Worm (Caenorhabditis elegans) whole organism, L1 larva: Measurements from ENCODE around the gene F27D9.2.

Source experiments
- C16A3.4 ChIP-seq: fragments of 150-350 bp; optimal IDR thresholded peaks from 2 replicates; lab custom pipeline; 2014; ENCODE audit warnings: missing biosample characterization, missing genetic modification characterization
- C34B4.2 ChIP-seq: sonication (generic microtip); optimal IDR thresholded peaks from 2 replicates; lab custom pipeline; 2017; ENCODE audit warnings: mild to moderate bottlenecking, missing genetic modification characterization, missing compliant biosample characterization
- Y116A8C.19 ChIP-seq: sonication (generic microtip); optimal IDR thresholded peaks from 2 replicates; lab custom pipeline; 2016; ENCODE audit warnings: missing compliant biosample characterization, missing genetic modification characterization, borderline replicate concordance
- aha-1 ChIP-seq: fragments of 150-350 bp; optimal IDR thresholded peaks from 2 replicates; lab custom pipeline; 2014; ENCODE audit warnings: missing biosample characterization, missing genetic modification characterization
- aly-2 ChIP-seq: fragments of 150-350 bp; optimal IDR thresholded peaks from 2 replicates; lab custom pipeline; 2014; ENCODE audit warnings: missing biosample characterization, missing genetic modification characterization
- ama-1 ChIP-seq: fragments of 150-350 bp; optimal IDR thresholded peaks from 2 replicates; lab custom pipeline; 2014
- ceh-63 ChIP-seq: fragments of 200-800 bp; sonication (Bioruptor generic); optimal IDR thresholded peaks from 2 replicates; lab custom pipeline; 2018; ENCODE audit warnings: mild to moderate bottlenecking, missing genetic modification characterization, missing compliant biosample characterization
- ceh-82 ChIP-seq, 3 experiments: fragments of 150-350 bp in 1 of 3; sonication (generic microtip) in 2 of 3; optimal IDR thresholded peaks; 2 replicates each; lab custom pipeline; 2014 to 2017; ENCODE audit warnings: missing biosample characterization in 3 of 3, missing genetic modification characterization in 3 of 3
- dpl-1 ChIP-seq, 3 experiments: fragments of 150-350 bp in 2 of 3; sonication (generic microtip) in 1 of 3; optimal IDR thresholded peaks; 2 replicates each; lab custom pipeline; 2014 to 2017; ENCODE audit warnings: missing biosample characterization in 3 of 3, missing genetic modification characterization in 3 of 3, missing genetic modification reagents in 3 of 3
- efl-1 ChIP-seq, 4 experiments: fragments of 150-350 bp; optimal IDR thresholded peaks in 3 of 4; peaks in 1 of 4; 1 replicate in 1 of 4; 2 replicates in 3 of 4; lab custom pipeline; 2014; ENCODE audit warnings: missing biosample characterization in 2 of 4, missing genetic modification characterization in 2 of 4, missing genetic modification reagents in 2 of 4
- elt-2 ChIP-seq: sonication (generic microtip); optimal IDR thresholded peaks from 2 replicates; lab custom pipeline; 2016; ENCODE audit warnings: missing genetic modification characterization, mild to moderate bottlenecking, inconsistent platforms, missing compliant biosample characterization, missing genetic modification reagents
- elt-3 ChIP-seq, 6 experiments: fragments of 150-350 bp in 1 of 6; sonication (generic microtip); optimal IDR thresholded peaks; 2 replicates each; lab custom pipeline; 2017 to 2018; ENCODE audit warnings: missing biosample characterization in 6 of 6, missing genetic modification characterization in 6 of 6, inconsistent platforms in 1 of 6
- ets-5 ChIP-seq: fragments of 200-800 bp; sonication (Bioruptor generic); IDR thresholded peaks from 2 replicates; pipeline ENCODE4 v1.3.6; 2022; ENCODE audit warnings: missing genetic modification characterization, missing compliant biosample characterization
- fkh-4 ChIP-seq: sonication (generic microtip); optimal IDR thresholded peaks from 2 replicates; lab custom pipeline; 2016; ENCODE audit warnings: missing compliant biosample characterization, missing genetic modification characterization, borderline replicate concordance
- fkh-8 ChIP-seq: sonication (generic microtip); optimal IDR thresholded peaks from 2 replicates; lab custom pipeline; 2016; ENCODE audit warnings: mild to moderate bottlenecking, missing genetic modification characterization, missing compliant biosample characterization
- grh-1 ChIP-seq: fragments of 200-800 bp; sonication (Bioruptor generic); IDR thresholded peaks from 2 replicates; pipeline ENCODE4 v1.3.6; 2022; ENCODE audit warnings: missing genetic modification reagents, missing genetic modification characterization, missing compliant biosample characterization
- hlh-4 ChIP-seq: sonication (generic microtip); optimal IDR thresholded peaks from 2 replicates; lab custom pipeline; 2016; ENCODE audit warnings: mild to moderate bottlenecking, missing genetic modification characterization, missing compliant biosample characterization
- isw-1 ChIP-seq: fragments of 200-800 bp; sonication (Bioruptor generic); IDR thresholded peaks from 2 replicates; pipeline ENCODE4 v1.3.6; 2022; ENCODE audit warnings: missing genetic modification characterization, missing compliant biosample characterization
- lin-13 ChIP-seq: fragments of 150-350 bp; optimal IDR thresholded peaks from 2 replicates; lab custom pipeline; 2014; ENCODE audit warnings: missing biosample characterization, missing genetic modification reagents, missing genetic modification characterization
- lin-14 ChIP-seq: fragments of 200-800 bp; sonication (Bioruptor generic); optimal IDR thresholded peaks from 2 replicates; lab custom pipeline; 2018; ENCODE audit warnings: mild to moderate bottlenecking, missing genetic modification characterization, moderate library complexity, missing compliant biosample characterization
- lin-15B ChIP-seq: fragments of 150-350 bp; sonication (generic microtip); optimal IDR thresholded peaks from 3 replicates; lab custom pipeline; 2014; ENCODE audit warnings: missing biosample characterization, missing genetic modification characterization
- lin-35 ChIP-seq, 2 experiments: fragments of 150-350 bp; optimal IDR thresholded peaks; 2 replicates each; lab custom pipeline; 2014; ENCODE audit warnings: missing biosample characterization in 2 of 2, missing genetic modification characterization in 2 of 2, missing genetic modification reagents in 2 of 2
- lir-3 ChIP-seq: sonication (generic microtip); optimal IDR thresholded peaks from 2 replicates; lab custom pipeline; 2016; ENCODE audit warnings: mild to moderate bottlenecking, missing genetic modification characterization, moderate library complexity, missing compliant biosample characterization; ENCODE audit not compliant: poor library complexity
- lsy-2 ChIP-seq, 2 experiments: fragments of 150-350 bp; optimal IDR thresholded peaks; 2 replicates each; lab custom pipeline; 2014; ENCODE audit warnings: missing biosample characterization in 2 of 2, missing genetic modification characterization in 2 of 2
- mdl-1 ChIP-seq, 2 experiments: fragments of 150-350 bp; optimal IDR thresholded peaks; 2 replicates each; lab custom pipeline; 2014 to 2017; ENCODE audit warnings: missing biosample characterization in 2 of 2, missing genetic modification characterization in 2 of 2, inconsistent platforms in 1 of 2
- mep-1 ChIP-seq: fragments of 150-350 bp; optimal IDR thresholded peaks from 2 replicates; lab custom pipeline; 2014; ENCODE audit warnings: missing biosample characterization, missing genetic modification characterization
- nhr-11 ChIP-seq: fragments of 150-350 bp; optimal IDR thresholded peaks from 2 replicates; lab custom pipeline; 2014; ENCODE audit warnings: missing biosample characterization, missing genetic modification characterization
- nhr-12 ChIP-seq: sonication (generic microtip); optimal IDR thresholded peaks from 2 replicates; lab custom pipeline; 2017; ENCODE audit warnings: missing biosample characterization, missing genetic modification characterization
- nhr-19 ChIP-seq: fragments of 200-800 bp; sonication (Bioruptor generic); conservative IDR thresholded peaks from 2 replicates; pipeline ENCODE4 v1.3.6; 2022; ENCODE audit warnings: missing genetic modification characterization, missing compliant biosample characterization
- nhr-20 ChIP-seq: sonication (generic microtip); optimal IDR thresholded peaks from 2 replicates; lab custom pipeline; 2016; ENCODE audit warnings: mild to moderate bottlenecking, missing genetic modification characterization, missing compliant biosample characterization
- nhr-47 ChIP-seq: sonication (generic microtip); optimal IDR thresholded peaks from 2 replicates; lab custom pipeline; 2016; ENCODE audit warnings: mild to moderate bottlenecking, missing genetic modification characterization, moderate library complexity, missing compliant biosample characterization
- nhr-71 ChIP-seq: sonication (generic microtip); optimal IDR thresholded peaks from 2 replicates; lab custom pipeline; 2016; ENCODE audit warnings: mild to moderate bottlenecking, missing genetic modification characterization, moderate library complexity, missing compliant biosample characterization
- nhr-76 ChIP-seq: sonication (generic microtip); optimal IDR thresholded peaks from 2 replicates; lab custom pipeline; 2017; ENCODE audit warnings: missing biosample characterization, missing genetic modification characterization
- nhr-85 ChIP-seq: sonication (generic microtip); peaks from one replicate; lab custom pipeline; 2016; ENCODE audit warnings: missing genetic modification characterization, inconsistent platforms, missing compliant biosample characterization
- nhr-90 ChIP-seq: sonication (generic microtip); optimal IDR thresholded peaks from 2 replicates; lab custom pipeline; 2016; ENCODE audit warnings: mild to moderate bottlenecking, missing genetic modification characterization, missing compliant biosample characterization; ENCODE audit not compliant: poor library complexity
- pax-3 ChIP-seq: fragments of 200-800 bp; sonication (Bioruptor generic); optimal IDR thresholded peaks from 2 replicates; lab custom pipeline; 2018; ENCODE audit warnings: mild to moderate bottlenecking, missing genetic modification characterization, moderate library complexity, missing compliant biosample characterization
- pqm-1 ChIP-seq: sonication (generic microtip); optimal IDR thresholded peaks from 3 replicates; lab custom pipeline; 2017; ENCODE audit warnings: missing biosample characterization, missing genetic modification characterization
- rnt-1 ChIP-seq: sonication (generic microtip); optimal IDR thresholded peaks from 2 replicates; lab custom pipeline; 2016; ENCODE audit warnings: mild to moderate bottlenecking, missing genetic modification characterization, moderate library complexity, missing compliant biosample characterization
- snu-23 ChIP-seq: sonication (generic microtip); optimal IDR thresholded peaks from 2 replicates; lab custom pipeline; 2016; ENCODE audit warnings: missing genetic modification characterization, missing compliant biosample characterization
- sox-4 ChIP-seq: sonication (generic microtip); optimal IDR thresholded peaks from 2 replicates; lab custom pipeline; 2016; ENCODE audit warnings: missing genetic modification characterization, missing compliant biosample characterization
- swsn-7 ChIP-seq: sonication (generic microtip); optimal IDR thresholded peaks from 2 replicates; lab custom pipeline; 2016; ENCODE audit warnings: missing genetic modification characterization, missing compliant biosample characterization
- tbx-2 ChIP-seq: sonication (generic microtip); optimal IDR thresholded peaks from 2 replicates; lab custom pipeline; 2016; ENCODE audit warnings: missing genetic modification characterization, missing compliant biosample characterization
- unc-130 ChIP-seq: fragments of 150-350 bp; optimal IDR thresholded peaks from 2 replicates; lab custom pipeline; 2017; ENCODE audit warnings: missing biosample characterization, missing genetic modification characterization, inconsistent platforms
- unc-30 ChIP-seq: sonication (generic microtip); optimal IDR thresholded peaks from 2 replicates; lab custom pipeline; 2017; ENCODE audit warnings: missing biosample characterization, missing genetic modification characterization
- unc-62 ChIP-seq: fragments of 150-350 bp; optimal IDR thresholded peaks from 2 replicates; lab custom pipeline; 2014; ENCODE audit warnings: missing biosample characterization, missing genetic modification reagents, missing genetic modification characterization
- xbp-1 ChIP-seq: sonication (generic microtip); optimal IDR thresholded peaks from 2 replicates; lab custom pipeline; 2016; ENCODE audit warnings: missing genetic modification characterization, missing compliant biosample characterization
- ztf-4 ChIP-seq: fragments of 150-350 bp; optimal IDR thresholded peaks from 2 replicates; lab custom pipeline; 2014; ENCODE audit warnings: missing biosample characterization, missing genetic modification characterization

The F27D9.2 gene

ce11 chrX:7659591-7660433 lies 13.0 kb upstream of the F27D9.2 start:
- no peak for TF ChIP-seq sox-4
- peak; percentile 54 for TF ChIP-seq grh-1
- peak in 1 of 2 experiments; percentile 60 for TF ChIP-seq lin-35 (GFP tag; optimal IDR thresholded peaks at IDR 0.05; lab: Kevin White, UChicago)
- peak; percentile 25 for TF ChIP-seq ztf-4 (tag; lab: Kevin White, UChicago)
- TF ChIP-seq lsy-2 (tag; optimal IDR thresholded peaks at IDR 0.05; lab: Kevin White, UChicago): peak; percentile 6 to 22
- peak; percentile 36 for TF ChIP-seq nhr-90
- TF ChIP-seq efl-1 (optimal IDR thresholded peaks at IDR 0.05; lab: Kevin White, UChicago): no peak
- peak in 1 of 2 experiments; percentile 91 for TF ChIP-seq efl-1 (GFP tag; optimal IDR thresholded peaks at IDR 0.05 in 1 of 2; lab: Kevin White, UChicago)
- TF ChIP-seq swsn-7 (tag; lab: Kevin White, UChicago): peak; percentile 1
- TF ChIP-seq pqm-1 (tag; lab: Kevin White, UChicago): no peak
- TF ChIP-seq nhr-19 (GFP tag; lab: Robert Waterston, UW): peak; percentile 58
- no peak for TF ChIP-seq isw-1 (GFP tag; lab: Robert Waterston, UW)
- TF ChIP-seq ceh-63 (GFP tag; lab: Kevin White, UChicago): no peak
- TF ChIP-seq hlh-4 (tag; lab: Kevin White, UChicago): no peak
- TF ChIP-seq C16A3.4 (tag; lab: Kevin White, UChicago): peak; percentile 7
- TF ChIP-seq lin-14: peak; percentile 59
- no peak for TF ChIP-seq nhr-85
- TF ChIP-seq ets-5: no peak
- peak; percentile 29 for TF ChIP-seq unc-130
- peak; percentile 75 for TF ChIP-seq nhr-20 (tag; lab: Kevin White, UChicago)
- TF ChIP-seq mdl-1 (tag; optimal IDR thresholded peaks at IDR 0.05; lab: Kevin White, UChicago): peak in 1 of 2 experiments; percentile 53
- peak; percentile 38 for TF ChIP-seq tbx-2
- no peak for TF ChIP-seq nhr-12
- TF ChIP-seq xbp-1 (tag; lab: Kevin White, UChicago): no peak
- TF ChIP-seq nhr-71 (tag; lab: Kevin White, UChicago): peak; percentile 69
- TF ChIP-seq mep-1 (tag; lab: Kevin White, UChicago): peak; percentile 17
- peak in 2 of 6 experiments; percentile 24 to 30 for TF ChIP-seq elt-3 (tag; optimal IDR thresholded peaks at IDR 0.05; lab: Kevin White, UChicago)
- TF ChIP-seq snu-23: peak; percentile 74

- peak; percentile 33 for TF ChIP-seq elt-2 (tag; lab: Kevin White, UChicago)
- TF ChIP-seq unc-130: peak; percentile 34
- peak; percentile 10 for TF ChIP-seq lin-13 (GFP tag; lab: Kevin White, UChicago)
- peak in 1 of 3 experiments; percentile 47 for TF ChIP-seq ceh-82 (tag; optimal IDR thresholded peaks at IDR 0.05; lab: Kevin White, UChicago)
- TF ChIP-seq snu-23: peak; percentile 5
- TF ChIP-seq lin-14: peak; percentile 67
- peak; percentile 51 for TF ChIP-seq rnt-1 (tag; lab: Kevin White, UChicago)
- TF ChIP-seq aha-1 (tag; lab: Kevin White, UChicago): peak; percentile 85
- no peak for TF ChIP-seq Y116A8C.19 (tag; lab: Kevin White, UChicago)
- TF ChIP-seq unc-62 (GFP tag; lab: Kevin White, UChicago): no peak
- peak; percentile 1 for TF ChIP-seq nhr-71 (tag; lab: Kevin White, UChicago)
- TF ChIP-seq nhr-76: no peak
- TF ChIP-seq ets-5: no peak
- no peak for TF ChIP-seq pax-3 (tag; lab: Kevin White, UChicago)
Observed at ce11 chrX:7660919-7661557, 11.8 kb upstream of the F27D9.2 start, which contains the start of gene pcca-1. pcca-1 (minus strand) TSS chrX:7660986.

- TF ChIP-seq lin-15B (tag; lab: Kevin White, UChicago) (no peak), lin-14 (peak; percentile 61), mep-1 (tag; lab: Kevin White, UChicago) (peak; percentile 42), nhr-47 (tag; lab: Kevin White, UChicago) (peak; percentile 11), ama-1 (no peak), efl-1 (optimal IDR thresholded peaks at IDR 0.05; lab: Kevin White, UChicago) (peak in 1 of 2 experiments; percentile 28), efl-1 (GFP tag; optimal IDR thresholded peaks at IDR 0.05 in 1 of 2; lab: Kevin White, UChicago) (peak in 1 of 2 experiments; percentile 31), nhr-11 (no peak), lir-3 (tag; lab: Kevin White, UChicago) (no peak), dpl-1 (GFP tag; optimal IDR thresholded peaks at IDR 0.05; lab: Kevin White, UChicago) (peak in 2 of 3 experiments; percentile 36 to 43), unc-30 (tag; lab: Kevin White, UChicago) (no peak), aly-2 (no peak), fkh-4 (no peak), C34B4.2 (no peak), fkh-8 (tag; lab: Kevin White, UChicago) (no peak), elt-3 (tag; optimal IDR thresholded peaks at IDR 0.05; lab: Kevin White, UChicago) (peak in 4 of 6 experiments; percentile 4 to 85 (median 22))
Observed at ce11 chrX:7661628-7662027, 11.2 kb upstream of the F27D9.2 start.
